Worm (Caenorhabditis elegans): ENCODE results near the gene nlp-45.

The nlp-45 gene

ce11 chrX:2328873-2329272 is 9.2 kb downstream of the nlp-45 start:
- TF ChIP-seq nhr-11 (tag; optimal IDR thresholded peaks at IDR 0.05) = no peak
- peak; percentile 79 for TF ChIP-seq nhr-71 (tag; optimal IDR thresholded peaks at IDR 0.05)
- no peak for TF ChIP-seq ztf-4 (tag; optimal IDR thresholded peaks at IDR 0.05)
- no peak for TF ChIP-seq tlp-1 (tag; optimal IDR thresholded peaks at IDR 0.05)
- peak; percentile 27 for TF ChIP-seq lin-39 (tag; optimal IDR thresholded peaks at IDR 0.05)
- TF ChIP-seq dpl-1 (GFP tag; optimal IDR thresholded peaks at IDR 0.05) = no peak
- TF ChIP-seq mab-9 (GFP tag; IDR thresholded peaks at IDR 0.05) = no peak
- TF ChIP-seq swsn-7 (tag; optimal IDR thresholded peaks at IDR 0.05) = peak; percentile 48
- no peak for TF ChIP-seq ets-5 (GFP tag; IDR thresholded peaks at IDR 0.05)
- no peak for TF ChIP-seq hlh-4 (tag; optimal IDR thresholded peaks at IDR 0.05)
- TF ChIP-seq xbp-1 (tag; optimal IDR thresholded peaks at IDR 0.05) = no peak
- TF ChIP-seq efl-1 (optimal IDR thresholded peaks at IDR 0.05) = no peak
- peak in 1 of 2 experiments; percentile 80 for TF ChIP-seq efl-1 (GFP tag; optimal IDR thresholded peaks at IDR 0.05 in 1 of 2)
- TF ChIP-seq skn-1 (tag; optimal IDR thresholded peaks at IDR 0.05) = no peak
- TF ChIP-seq lin-35 (GFP tag; optimal IDR thresholded peaks at IDR 0.05) = no peak
- no peak for TF ChIP-seq aha-1 (tag; optimal IDR thresholded peaks at IDR 0.05)
- TF ChIP-seq ceh-82 (tag; optimal IDR thresholded peaks at IDR 0.05) = no peak
- no peak for TF ChIP-seq fkh-4 (tag; optimal IDR thresholded peaks at IDR 0.05; ENCODE audit: borderline replicate concordance)
- TF ChIP-seq nhr-20 (tag; optimal IDR thresholded peaks at IDR 0.05) = peak; percentile 55
- TF ChIP-seq sox-4 (tag; optimal IDR thresholded peaks at IDR 0.05) = no peak
- no peak for TF ChIP-seq C16A3.4 (tag; optimal IDR thresholded peaks at IDR 0.05)
- no peak for TF ChIP-seq pqm-1 (tag; optimal IDR thresholded peaks at IDR 0.05)
- no peak for TF ChIP-seq C04F5.9 (tag; optimal IDR thresholded peaks at IDR 0.05)
- TF ChIP-seq mep-1 (tag; optimal IDR thresholded peaks at IDR 0.05) = no peak
- TF ChIP-seq irx-1 (tag; optimal IDR thresholded peaks at IDR 0.05) = peak; percentile 10
- TF ChIP-seq grh-1 (GFP tag; IDR thresholded peaks at IDR 0.05) = 0 out of 2 replicates have a peak, but pooled peaks have one; percentile 22
- TF ChIP-seq pax-3 (tag; optimal IDR thresholded peaks at IDR 0.05) = no peak
- no peak for TF ChIP-seq lin-15B (tag; optimal IDR thresholded peaks at IDR 0.05)
- TF ChIP-seq unc-86 (tag; optimal IDR thresholded peaks at IDR 0.05) = no peak
- TF ChIP-seq egl-27 (tag; optimal IDR thresholded peaks at IDR 0.05) = no peak
- TF ChIP-seq zip-4 (GFP tag; optimal IDR thresholded peaks at IDR 0.05) = no peak
- TF ChIP-seq efl-3 (GFP tag; optimal IDR thresholded peaks at IDR 0.05) = no peak
- no peak for TF ChIP-seq fos-1 (tag; optimal IDR thresholded peaks at IDR 0.05)
- TF ChIP-seq nhr-76 (tag; optimal IDR thresholded peaks at IDR 0.05) = no peak
- TF ChIP-seq nhr-85 (tag) = peak; percentile 74
- peak; percentile 11 for TF ChIP-seq tbx-2 (tag; optimal IDR thresholded peaks at IDR 0.05)
- TF ChIP-seq lsy-2 (tag; optimal IDR thresholded peaks at IDR 0.05) = peak in 1 of 2 experiments; percentile 34
- no peak for TF ChIP-seq jun-1 (tag; optimal IDR thresholded peaks at IDR 0.05)
- TF ChIP-seq ztf-11 (tag; optimal IDR thresholded peaks at IDR 0.05) = peak in 1 of 2 experiments; percentile 40
- TF ChIP-seq unc-98 (GFP tag; IDR thresholded peaks at IDR 0.05) = no peak
- no peak for TF ChIP-seq ceh-88 (GFP tag; IDR thresholded peaks at IDR 0.05)
- no peak for TF ChIP-seq isw-1 (GFP tag; IDR thresholded peaks at IDR 0.05)
- peak; percentile 51 for TF ChIP-seq rnt-1 (tag; optimal IDR thresholded peaks at IDR 0.05)
- no peak for TF ChIP-seq lir-3 (tag; optimal IDR thresholded peaks at IDR 0.05; ENCODE audit: poor library complexity)
- no peak for TF ChIP-seq unc-62 (GFP tag; optimal IDR thresholded peaks at IDR 0.05)
- no peak for TF ChIP-seq nhr-28 (tag; optimal IDR thresholded peaks at IDR 0.05)
- no peak for TF ChIP-seq fkh-10 (GFP tag; optimal IDR thresholded peaks at IDR 0.05)
- no peak for TF ChIP-seq alr-1 (tag; optimal IDR thresholded peaks at IDR 0.05; ENCODE audit: borderline replicate concordance)
- TF ChIP-seq dsc-1 (tag; optimal IDR thresholded peaks at IDR 0.05) = no peak
- TF ChIP-seq ceh-90 (tag; optimal IDR thresholded peaks at IDR 0.05) = no peak
- TF ChIP-seq ceh-8 (GFP tag; optimal IDR thresholded peaks at IDR 0.05) = no peak
- no peak for TF ChIP-seq sptf-1 (tag; optimal IDR thresholded peaks at IDR 0.05)
- TF ChIP-seq mef-2 (tag; optimal IDR thresholded peaks at IDR 0.05) = no peak
- no peak for TF ChIP-seq aly-2 (tag; optimal IDR thresholded peaks at IDR 0.05)
- no peak for TF ChIP-seq ama-1 (optimal IDR thresholded peaks at IDR 0.05)

Data from whole organism, L1 larva.